Fruit fly (Drosophila melanogaster) whole organism, prepupa: ENCODE data around the gene CG14989.

Source experiments
- Blimp-1 ChIP-seq: fragments of 200-800 bp; sonication (Bioruptor generic); optimal IDR thresholded peaks from 3 replicates; lab custom pipeline; 2017; ENCODE audit warnings: missing biosample characterization, missing genetic modification characterization, mild to moderate bottlenecking, moderate library complexity, missing genetic modification reagents
- CG10631 ChIP-seq: fragments of 200-800 bp; sonication (Bioruptor generic); optimal IDR thresholded peaks from 2 replicates; lab custom pipeline; 2016; ENCODE audit warnings: missing biosample characterization, missing genetic modification characterization
- CG10669 ChIP-seq: fragments of 200-800 bp; sonication (Bioruptor generic); optimal IDR thresholded peaks from 3 replicates; lab custom pipeline; 2018; ENCODE audit warnings: missing biosample characterization, mild to moderate bottlenecking, missing genetic modification characterization, moderate library complexity
- CG11294 ChIP-seq: fragments of 200-800 bp; sonication (Bioruptor generic); IDR thresholded peaks from 2 replicates; pipeline ENCODE4 v1.3.6; 2022; ENCODE audit warnings: missing biosample characterization, missing genetic modification characterization
- CG11762 ChIP-seq: fragments of 200-800 bp; sonication (Bioruptor generic); optimal IDR thresholded peaks from 3 replicates; lab custom pipeline; 2016; ENCODE audit warnings: missing biosample characterization, missing genetic modification characterization; ENCODE audit not compliant: insufficient read depth
- CG15336 ChIP-seq: fragments of 200-800 bp; sonication (Bioruptor generic); IDR thresholded peaks from 2 replicates; pipeline ENCODE4 v1.3.6; 2022; ENCODE audit warnings: missing biosample characterization, missing genetic modification characterization
- CG16779 ChIP-seq: fragments of 200-800 bp; sonication (Bioruptor generic); optimal IDR thresholded peaks from 3 replicates; lab custom pipeline; 2017; ENCODE audit warnings: missing biosample characterization, mild to moderate bottlenecking, missing genetic modification characterization
- CG3032 ChIP-seq: fragments of 200-800 bp; optimal IDR thresholded peaks from 2 replicates; lab custom pipeline; 2019; ENCODE audit warnings: missing biosample characterization, mild to moderate bottlenecking, missing genetic modification characterization, moderate library complexity
- CG31627 ChIP-seq: fragments of 200-800 bp; sonication (Bioruptor generic); optimal IDR thresholded peaks from 3 replicates; lab custom pipeline; 2016; ENCODE audit warnings: missing biosample characterization, missing genetic modification characterization
- CG32006 ChIP-seq: fragments of 200-800 bp; sonication (Bioruptor generic); optimal IDR thresholded peaks from 3 replicates; lab custom pipeline; 2017; ENCODE audit warnings: missing biosample characterization, mild to moderate bottlenecking, missing genetic modification characterization
- CG34406 ChIP-seq: fragments of 200-800 bp; sonication (Bioruptor generic); optimal IDR thresholded peaks from 3 replicates; lab custom pipeline; 2016; ENCODE audit warnings: missing biosample characterization, missing genetic modification characterization
- CG3919 ChIP-seq: fragments of 200-800 bp; sonication (Bioruptor generic); optimal IDR thresholded peaks from 3 replicates; lab custom pipeline; 2016; ENCODE audit warnings: missing biosample characterization, missing genetic modification characterization
- CG6276 ChIP-seq: fragments of 200-800 bp; sonication (Bioruptor generic); optimal IDR thresholded peaks from 2 replicates; lab custom pipeline; 2017; ENCODE audit warnings: missing biosample characterization, mild to moderate bottlenecking, missing genetic modification characterization
- CG6792 ChIP-seq: fragments of 200-800 bp; sonication (Bioruptor generic); optimal IDR thresholded peaks from 3 replicates; lab custom pipeline; 2016; ENCODE audit warnings: missing biosample characterization, missing genetic modification characterization
- CG6808 ChIP-seq: fragments of 200-800 bp; sonication (Bioruptor generic); optimal IDR thresholded peaks from 3 replicates; lab custom pipeline; 2017; ENCODE audit warnings: missing biosample characterization, missing genetic modification characterization, mild to moderate bottlenecking, moderate library complexity, missing genetic modification reagents
- CG7368 ChIP-seq: fragments of 200-800 bp; sonication (Bioruptor generic); optimal IDR thresholded peaks from 3 replicates; lab custom pipeline; 2016; ENCODE audit warnings: missing biosample characterization, missing genetic modification characterization
- CG8119 ChIP-seq: fragments of 200-800 bp; sonication (Bioruptor generic); IDR thresholded peaks from 3 replicates; pipeline ENCODE4 v1.3.6; 2022; ENCODE audit warnings: missing biosample characterization, missing genetic modification characterization
- CG8319 ChIP-seq: fragments of 200-800 bp; sonication (Bioruptor generic); optimal IDR thresholded peaks from 3 replicates; lab custom pipeline; 2016; ENCODE audit warnings: missing biosample characterization, missing genetic modification characterization
- CG8632 ChIP-seq: fragments of 200-800 bp; sonication (Bioruptor generic); optimal IDR thresholded peaks from 3 replicates; lab custom pipeline; 2016; ENCODE audit warnings: missing biosample characterization, missing genetic modification characterization
- CG9139 ChIP-seq: fragments of 200-800 bp; sonication (Bioruptor generic); optimal IDR thresholded peaks from 3 replicates; lab custom pipeline; 2017; ENCODE audit warnings: missing biosample characterization, mild to moderate bottlenecking, missing genetic modification characterization
- Eip75B ChIP-seq: fragments of 200-800 bp; sonication (Bioruptor generic); optimal IDR thresholded peaks from 3 replicates; lab custom pipeline; 2016; ENCODE audit warnings: missing biosample characterization, missing genetic modification characterization
- Eip78C ChIP-seq: fragments of 200-800 bp; sonication (Bioruptor generic); peaks from one replicate; lab custom pipeline; 2016; ENCODE audit warnings: missing biosample characterization, missing genetic modification characterization
- Eip93F ChIP-seq: fragments of 200-800 bp; sonication (Bioruptor generic); optimal IDR thresholded peaks from 2 replicates; lab custom pipeline; 2016; ENCODE audit warnings: missing biosample characterization, mild to moderate bottlenecking, missing genetic modification characterization
- Ets21C ChIP-seq: fragments of 200-800 bp; sonication (Bioruptor generic); optimal IDR thresholded peaks from 3 replicates; lab custom pipeline; 2016; ENCODE audit warnings: missing biosample characterization, missing genetic modification characterization
- Ets96B ChIP-seq: fragments of 200-800 bp; optimal IDR thresholded peaks from 2 replicates; lab custom pipeline; 2019; ENCODE audit warnings: missing biosample characterization, mild to moderate bottlenecking, missing genetic modification characterization, moderate library complexity
- Hr39 ChIP-seq: fragments of 200-800 bp; sonication (Bioruptor generic); optimal IDR thresholded peaks from 2 replicates; lab custom pipeline; 2016; ENCODE audit warnings: missing biosample characterization, missing genetic modification characterization
- Lpt ChIP-seq: fragments of 200-800 bp; sonication (Bioruptor generic); optimal IDR thresholded peaks from 3 replicates; lab custom pipeline; 2016; ENCODE audit warnings: missing biosample characterization, missing genetic modification characterization
- Met ChIP-seq: fragments of 200-800 bp; sonication (Bioruptor generic); optimal IDR thresholded peaks from 3 replicates; lab custom pipeline; 2016; ENCODE audit warnings: missing biosample characterization, missing genetic modification characterization
- OdsH ChIP-seq: fragments of 200-800 bp; sonication (Bioruptor generic); optimal IDR thresholded peaks from 3 replicates; lab custom pipeline; 2016; ENCODE audit warnings: missing biosample characterization, missing genetic modification characterization
- Smox ChIP-seq: fragments of 200-800 bp; sonication (Bioruptor generic); optimal IDR thresholded peaks from 3 replicates; lab custom pipeline; 2016; ENCODE audit warnings: missing biosample characterization, missing genetic modification characterization
- Sox102F ChIP-seq: fragments of 200-800 bp; sonication (Bioruptor generic); optimal IDR thresholded peaks from 2 replicates; lab custom pipeline; 2016; ENCODE audit warnings: missing biosample characterization, mild to moderate bottlenecking, missing genetic modification characterization
- Sox14 ChIP-seq: fragments of 200-800 bp; sonication (Bioruptor generic); optimal IDR thresholded peaks from 3 replicates; lab custom pipeline; 2016; ENCODE audit warnings: missing biosample characterization, missing genetic modification characterization
- Sox15 ChIP-seq: fragments of 200-800 bp; sonication (Bioruptor generic); optimal IDR thresholded peaks from 3 replicates; lab custom pipeline; 2016; ENCODE audit warnings: missing biosample characterization, missing genetic modification characterization
- achi ChIP-seq: fragments of 200-800 bp; sonication (Bioruptor generic); optimal IDR thresholded peaks from 3 replicates; lab custom pipeline; 2016; ENCODE audit warnings: missing biosample characterization, missing genetic modification characterization
- acj6 ChIP-seq: fragments of 200-800 bp; sonication (Bioruptor generic); optimal IDR thresholded peaks from 3 replicates; lab custom pipeline; 2016; ENCODE audit warnings: missing biosample characterization, missing genetic modification characterization
- cyc ChIP-seq: fragments of 200-800 bp; sonication (Bioruptor generic); optimal IDR thresholded peaks from 3 replicates; lab custom pipeline; 2016; ENCODE audit warnings: missing biosample characterization, missing genetic modification characterization
- dac ChIP-seq: fragments of 200-800 bp; sonication (Bioruptor generic); optimal IDR thresholded peaks from 2 replicates; lab custom pipeline; 2017; ENCODE audit warnings: missing biosample characterization, mild to moderate bottlenecking, missing genetic modification characterization
- fd85E ChIP-seq: fragments of 200-800 bp; sonication (Bioruptor generic); optimal IDR thresholded peaks from 3 replicates; lab custom pipeline; 2016; ENCODE audit warnings: missing biosample characterization, missing genetic modification characterization
- fkh ChIP-seq: fragments of 200-800 bp; sonication (Bioruptor generic); optimal IDR thresholded peaks from 3 replicates; lab custom pipeline; 2017; ENCODE audit warnings: missing biosample characterization, mild to moderate bottlenecking, missing genetic modification characterization, moderate library complexity
- lz ChIP-seq: fragments of 200-800 bp; sonication (Bioruptor generic); optimal IDR thresholded peaks from 3 replicates; lab custom pipeline; 2016; ENCODE audit warnings: missing biosample characterization, missing genetic modification characterization
- net ChIP-seq: fragments of 200-800 bp; sonication (Bioruptor generic); optimal IDR thresholded peaks from 3 replicates; lab custom pipeline; 2016; ENCODE audit warnings: missing biosample characterization, missing genetic modification characterization
- pdm3 ChIP-seq: fragments of 200-800 bp; sonication (Bioruptor generic); optimal IDR thresholded peaks from 3 replicates; lab custom pipeline; 2016; ENCODE audit warnings: missing biosample characterization, missing genetic modification characterization
- salr ChIP-seq, 2 experiments: fragments of 200-800 bp; sonication (Bioruptor generic); optimal IDR thresholded peaks; 3 replicates each; lab custom pipeline; 2016 to 2018; ENCODE audit warnings: missing biosample characterization in 2 of 2, missing genetic modification characterization in 2 of 2, mild to moderate bottlenecking in 1 of 2
- spab ChIP-seq: fragments of 200-800 bp; sonication (Bioruptor generic); optimal IDR thresholded peaks from 2 replicates; lab custom pipeline; 2017; ENCODE audit warnings: missing biosample characterization, mild to moderate bottlenecking, missing genetic modification characterization, missing genetic modification reagents
- ss ChIP-seq, 2 experiments: fragments of 200-800 bp; sonication (Bioruptor generic); optimal IDR thresholded peaks; 2 replicates in 1 of 2; 3 replicates in 1 of 2; lab custom pipeline; 2017 to 2018; ENCODE audit warnings: mild to moderate bottlenecking in 2 of 2, missing biosample characterization in 2 of 2, missing genetic modification characterization in 2 of 2, moderate library complexity in 1 of 2
- svp ChIP-seq: fragments of 200-800 bp; sonication (Bioruptor generic); peaks from one replicate; lab custom pipeline; 2016; ENCODE audit warnings: missing biosample characterization, missing genetic modification characterization
- topi ChIP-seq: fragments of 200-800 bp; sonication (Bioruptor generic); optimal IDR thresholded peaks from 3 replicates; lab custom pipeline; 2016; ENCODE audit warnings: missing biosample characterization, missing genetic modification characterization
- vri ChIP-seq: fragments of 200-800 bp; sonication (Bioruptor generic); optimal IDR thresholded peaks from 3 replicates; lab custom pipeline; 2016; ENCODE audit warnings: missing biosample characterization, mild to moderate bottlenecking, missing genetic modification characterization

The CG14989 gene

dm6 chr3L:4070221-4070995, 17.0 kb upstream of the CG14989 start (continued):
- TF ChIP-seq CG31627 (GFP tag; lab: Kevin White, UChicago) (peak; percentile 99), svp (GFP tag; lab: Kevin White, UChicago) (peak; percentile 99), Eip75B (GFP tag; lab: Kevin White, UChicago) (peak; percentile 98), topi (GFP tag; lab: Kevin White, UChicago) (peak; percentile 97), CG6276 (GFP tag; lab: Kevin White, UChicago) (peak; percentile 97), CG6808 (GFP tag; lab: Kevin White, UChicago) (peak; percentile 95), Ets21C (GFP tag; lab: Kevin White, UChicago) (peak; percentile 98), lz (peak; percentile 99), CG9139 (GFP tag; lab: Kevin White, UChicago) (peak; percentile 91), Sox102F (peak; percentile 98), salr (GFP tag; optimal IDR thresholded peaks at IDR 0.05; lab: Kevin White, UChicago) (peak; percentile 98), Blimp-1 (GFP tag; lab: Kevin White, UChicago) (peak; percentile 91), Met (peak; percentile 98), Sox15 (GFP tag; lab: Kevin White, UChicago) (peak; percentile 98), CG8319 (GFP tag; lab: Kevin White, UChicago) (peak; percentile 96), Eip93F (peak; percentile 92), Smox (GFP tag; lab: Kevin White, UChicago) (peak; percentile 98), cyc (GFP tag; lab: Kevin White, UChicago) (peak; percentile 99), fkh (peak; percentile 25), Ets96B (tag; lab: Kevin White, UChicago) (peak; percentile 98), vri (GFP tag; lab: Kevin White, UChicago) (peak; percentile 97), CG6792 (GFP tag; lab: Kevin White, UChicago) (peak; percentile 99), achi (GFP tag; lab: Kevin White, UChicago) (peak; percentile 98)

dm6 chr3L:4070996-4071379, 16.4 kb upstream of the CG14989 start:
- TF ChIP-seq net (GFP tag; lab: Kevin White, UChicago) = no peak
- TF ChIP-seq Smox (GFP tag; lab: Kevin White, UChicago) = peak; percentile 55
- peak; percentile 72 for TF ChIP-seq Sox102F
- peak; percentile 85 for TF ChIP-seq Hr39 (GFP tag; lab: Kevin White, UChicago)
- TF ChIP-seq CG10631 = peak; percentile 86
- TF ChIP-seq Ets21C (GFP tag; lab: Kevin White, UChicago) = peak; percentile 52
- TF ChIP-seq OdsH = peak; percentile 83
- TF ChIP-seq CG7368 (GFP tag; lab: Kevin White, UChicago) = peak; percentile 83
- peak; percentile 83 for TF ChIP-seq CG8119 (GFP tag; lab: Robert Waterston, UW)
- peak; percentile 37 for TF ChIP-seq CG6808 (GFP tag; lab: Kevin White, UChicago)
- peak; percentile 95 for TF ChIP-seq Eip78C (GFP tag; lab: Kevin White, UChicago)
- TF ChIP-seq CG3032 = peak; percentile 91
- TF ChIP-seq fkh = no peak
- TF ChIP-seq CG3919 (GFP tag; lab: Kevin White, UChicago) = peak; percentile 88
- peak; percentile 79 for TF ChIP-seq pdm3 (GFP tag; lab: Kevin White, UChicago)
- peak; percentile 51 for TF ChIP-seq Sox15 (GFP tag; lab: Kevin White, UChicago)
- peak; percentile 86 for TF ChIP-seq cyc (GFP tag; lab: Kevin White, UChicago)
- TF ChIP-seq CG32006 = peak; percentile 44
- no peak for TF ChIP-seq CG16779 (tag; lab: Kevin White, UChicago)
- TF ChIP-seq CG34406 = peak; percentile 57
- peak; percentile 84 for TF ChIP-seq acj6 (GFP tag; lab: Kevin White, UChicago)
- TF ChIP-seq Sox14 (GFP tag; lab: Kevin White, UChicago) = peak; percentile 84
- peak; percentile 91 for TF ChIP-seq CG10669
- TF ChIP-seq Ets96B (tag; lab: Kevin White, UChicago) = peak; percentile 94
- peak; percentile 53 for TF ChIP-seq CG8632
- TF ChIP-seq dac (GFP tag; lab: Kevin White, UChicago) = peak; percentile 40
- TF ChIP-seq ss (GFP tag; optimal IDR thresholded peaks at IDR 0.05; lab: Kevin White, UChicago) = no peak
- no peak for TF ChIP-seq Eip75B (GFP tag; lab: Kevin White, UChicago)
- peak; percentile 92 for TF ChIP-seq CG11294 (GFP tag; lab: Robert Waterston, UW)
- TF ChIP-seq CG15336 (GFP tag; lab: Robert Waterston, UW) = peak; percentile 90
- peak; percentile 66 for TF ChIP-seq spab (GFP tag; lab: Kevin White, UChicago)
- peak; percentile 85 for TF ChIP-seq CG11762 (GFP tag; lab: Kevin White, UChicago)
- TF ChIP-seq Lpt (GFP tag; lab: Kevin White, UChicago) = peak; percentile 56
- peak; percentile 38 for TF ChIP-seq lz
- TF ChIP-seq fd85E (GFP tag; lab: Kevin White, UChicago) = peak; percentile 54
